Fruit fly (Drosophila melanogaster) whole organism, embryonic: ENCODE measurements around the gene DopEcR.

Source experiments
- Abd-B ChIP-seq: fragments of 200-800 bp; sonication (Bioruptor generic); optimal IDR thresholded peaks from 2 replicates; lab custom pipeline; 2018; ENCODE audit warnings: missing biosample characterization, mild to moderate bottlenecking, missing genetic modification characterization, moderate library complexity
- Antp ChIP-seq: fragments of 200-800 bp; sonication (Bioruptor generic); optimal IDR thresholded peaks from 3 replicates; lab custom pipeline; 2016; ENCODE audit warnings: missing biosample characterization, missing genetic modification characterization
- Atf6 ChIP-seq: fragments of 200-800 bp; sonication (Bioruptor generic); IDR thresholded peaks from 2 replicates; pipeline ENCODE4 v1.3.6; 2022; ENCODE audit warnings: missing biosample characterization, missing genetic modification characterization
- BEAF-32 ChIP-seq: fragments of 200-800 bp; sonication (Bioruptor generic); optimal IDR thresholded peaks from 3 replicates; lab custom pipeline; 2017; ENCODE audit warnings: missing biosample characterization, missing genetic modification characterization, mild to moderate bottlenecking, moderate library complexity, missing genetic modification reagents
- Blimp-1 ChIP-seq: fragments of 200-800 bp; sonication (Bioruptor generic); optimal IDR thresholded peaks from 3 replicates; lab custom pipeline; 2018; ENCODE audit warnings: missing biosample characterization, missing genetic modification characterization, mild to moderate bottlenecking, moderate library complexity, missing genetic modification reagents
- CG10366 ChIP-seq: fragments of 200-800 bp; sonication (Bioruptor generic); IDR thresholded peaks from 2 replicates; pipeline ENCODE4 v1.3.6; 2022; ENCODE audit warnings: missing biosample characterization, missing genetic modification characterization
- CG10654 ChIP-seq: fragments of 200-800 bp; sonication (Bioruptor generic); optimal IDR thresholded peaks from 2 replicates; lab custom pipeline; 2016; ENCODE audit warnings: missing biosample characterization, missing genetic modification characterization
- CG1233 ChIP-seq: fragments of 200-800 bp; sonication (Bioruptor generic); optimal IDR thresholded peaks from 4 replicates; lab custom pipeline; 2018; ENCODE audit warnings: missing biosample characterization, mild to moderate bottlenecking, missing genetic modification characterization
- CG13775 ChIP-seq: fragments of 200-800 bp; sonication (Bioruptor generic); optimal IDR thresholded peaks from 3 replicates; lab custom pipeline; 2017; ENCODE audit warnings: missing biosample characterization, mild to moderate bottlenecking, missing genetic modification characterization
- CG14710 ChIP-seq: fragments of 200-800 bp; sonication (Bioruptor generic); optimal IDR thresholded peaks from 3 replicates; lab custom pipeline; 2019; ENCODE audit warnings: missing biosample characterization, mild to moderate bottlenecking, missing genetic modification characterization, moderate library complexity
- CG15479 ChIP-seq: fragments of 200-800 bp; sonication (Bioruptor generic); optimal IDR thresholded peaks from 3 replicates; lab custom pipeline; 2019; ENCODE audit warnings: missing biosample characterization, mild to moderate bottlenecking, missing genetic modification characterization, moderate library complexity
- CG18599 ChIP-seq: fragments of 200-800 bp; sonication (Bioruptor generic); optimal IDR thresholded peaks from 3 replicates; lab custom pipeline; 2017; ENCODE audit warnings: missing biosample characterization, missing genetic modification characterization, mild to moderate bottlenecking, moderate library complexity, missing genetic modification reagents
- CG2875 ChIP-seq: fragments of 200-800 bp; sonication (Bioruptor generic); optimal IDR thresholded peaks from 2 replicates; lab custom pipeline; 2017; ENCODE audit warnings: missing biosample characterization, mild to moderate bottlenecking, missing genetic modification characterization, missing genetic modification reagents
- CG31365 ChIP-seq: fragments of 200-800 bp; sonication (Bioruptor generic); optimal IDR thresholded peaks from 2 replicates; lab custom pipeline; 2018; ENCODE audit warnings: missing biosample characterization, mild to moderate bottlenecking, missing genetic modification characterization
- CG31388 ChIP-seq: fragments of 200-800 bp; sonication (Bioruptor generic); optimal IDR thresholded peaks from 2 replicates; lab custom pipeline; 2016; ENCODE audit warnings: missing biosample characterization, missing genetic modification characterization
- CG3281 ChIP-seq: fragments of 200-800 bp; sonication (Bioruptor generic); optimal IDR thresholded peaks from 3 replicates; lab custom pipeline; 2017; ENCODE audit warnings: missing biosample characterization, mild to moderate bottlenecking, missing genetic modification characterization
- CG9727 ChIP-seq: fragments of 200-800 bp; sonication (Bioruptor generic); optimal IDR thresholded peaks from 3 replicates; lab custom pipeline; 2017; ENCODE audit warnings: missing biosample characterization, mild to moderate bottlenecking, missing genetic modification characterization
- CG9932 ChIP-seq: fragments of 200-800 bp; sonication (Bioruptor generic); IDR thresholded peaks from 2 replicates; pipeline ENCODE4 v1.3.6; 2022; ENCODE audit warnings: missing biosample characterization, missing genetic modification characterization
- Camta ChIP-seq: fragments of 200-800 bp; sonication (Bioruptor generic); optimal IDR thresholded peaks from 2 replicates; lab custom pipeline; 2016; ENCODE audit warnings: missing biosample characterization, missing genetic modification characterization
- Dll ChIP-seq: fragments of 200-800 bp; sonication (Bioruptor generic); IDR thresholded peaks from 4 replicates; pipeline ENCODE4 v1.3.6; 2022; ENCODE audit warnings: missing biosample characterization, missing genetic modification characterization; ENCODE audit not compliant: partially characterized antibody
- Dref ChIP-seq: fragments of 200-800 bp; sonication (Bioruptor generic); IDR thresholded peaks from 2 replicates; pipeline ENCODE4 v1.3.6; 2022; ENCODE audit warnings: missing biosample characterization, missing genetic modification characterization
- HLH3B ChIP-seq: fragments of 200-800 bp; sonication (Bioruptor generic); IDR thresholded peaks from 2 replicates; pipeline ENCODE4 v1.3.6; 2022; ENCODE audit warnings: missing biosample characterization, missing genetic modification characterization
- Lhr ChIP-seq: fragments of 200-800 bp; sonication (Bioruptor generic); optimal IDR thresholded peaks from 3 replicates; lab custom pipeline; 2017; ENCODE audit warnings: mild to moderate bottlenecking, missing biosample characterization, missing genetic modification reagents, missing genetic modification characterization
- Nf-YC ChIP-seq: fragments of 200-800 bp; optimal IDR thresholded peaks from 3 replicates; lab custom pipeline; 2019; ENCODE audit warnings: missing biosample characterization, mild to moderate bottlenecking, missing genetic modification characterization, moderate library complexity
- Scr ChIP-seq: fragments of 200-800 bp; sonication (Bioruptor generic); IDR thresholded peaks from 2 replicates; pipeline ENCODE4 v1.3.6; 2022; ENCODE audit warnings: missing biosample characterization, missing genetic modification characterization; ENCODE audit not compliant: partially characterized antibody
- Taf1 ChIP-seq: fragments of 200-800 bp; sonication (Bioruptor generic); IDR thresholded peaks from 2 replicates; pipeline ENCODE4 v1.3.6; 2022; ENCODE audit warnings: missing biosample characterization, missing genetic modification characterization
- Xbp1 ChIP-seq: fragments of 200-800 bp; sonication (Bioruptor generic); optimal IDR thresholded peaks from 3 replicates; lab custom pipeline; 2016; ENCODE audit warnings: missing biosample characterization, mild to moderate bottlenecking, missing genetic modification characterization
- ash1 ChIP-seq: fragments of 200-800 bp; sonication (Bioruptor generic); optimal IDR thresholded peaks from 2 replicates; lab custom pipeline; 2018; ENCODE audit warnings: missing biosample characterization, mild to moderate bottlenecking, missing genetic modification characterization
- chif ChIP-seq, 2 experiments: fragments of 200-800 bp; sonication (Bioruptor generic); optimal IDR thresholded peaks; 3 replicates each; lab custom pipeline; 2016; ENCODE audit warnings: missing biosample characterization in 2 of 2, missing genetic modification characterization in 2 of 2
- crp ChIP-seq, 2 experiments: fragments of 200-800 bp; sonication (Bioruptor generic); optimal IDR thresholded peaks; 2 replicates in 1 of 2; 3 replicates in 1 of 2; lab custom pipeline; 2017; ENCODE audit warnings: missing biosample characterization in 2 of 2, missing genetic modification characterization in 2 of 2, mild to moderate bottlenecking in 1 of 2, moderate library complexity in 1 of 2
- cwo ChIP-seq: fragments of 200-800 bp; sonication (Bioruptor generic); optimal IDR thresholded peaks from 3 replicates; lab custom pipeline; 2017; ENCODE audit warnings: missing biosample characterization, missing genetic modification characterization, mild to moderate bottlenecking, moderate library complexity, missing genetic modification reagents
- dmrt11E ChIP-seq: fragments of 200-800 bp; sonication (Bioruptor generic); optimal IDR thresholded peaks from 3 replicates; lab custom pipeline; 2018; ENCODE audit warnings: missing biosample characterization, mild to moderate bottlenecking, missing genetic modification characterization, moderate library complexity
- ewg ChIP-seq: fragments of 200-800 bp; sonication (Bioruptor generic); optimal IDR thresholded peaks from 3 replicates; lab custom pipeline; 2017; ENCODE audit warnings: mild to moderate bottlenecking, missing biosample characterization, missing genetic modification reagents, missing genetic modification characterization
- gem ChIP-seq: fragments of 200-800 bp; sonication (Bioruptor generic); optimal IDR thresholded peaks from 2 replicates; lab custom pipeline; 2019; ENCODE audit warnings: missing biosample characterization, mild to moderate bottlenecking, missing genetic modification characterization, moderate library complexity
- insv ChIP-seq, 2 experiments: fragments of 200-800 bp; sonication (Bioruptor generic); optimal IDR thresholded peaks; 3 replicates each; lab custom pipeline; 2016 to 2018; ENCODE audit warnings: missing biosample characterization in 2 of 2, missing genetic modification characterization in 2 of 2
- jing ChIP-seq: fragments of 200-800 bp; sonication (Bioruptor generic); optimal IDR thresholded peaks from 2 replicates; lab custom pipeline; 2018; ENCODE audit warnings: missing biosample characterization, mild to moderate bottlenecking, missing genetic modification characterization
- kay ChIP-seq: fragments of 200-800 bp; sonication (Bioruptor generic); optimal IDR thresholded peaks from 2 replicates; lab custom pipeline; 2016; ENCODE audit warnings: missing biosample characterization, missing genetic modification characterization
- klu ChIP-seq: fragments of 200-800 bp; sonication (Bioruptor generic); IDR thresholded peaks from 2 replicates; pipeline ENCODE4 v1.3.6; 2022; ENCODE audit warnings: missing biosample characterization, missing genetic modification characterization
- luna ChIP-seq: fragments of 200-800 bp; sonication (Bioruptor generic); optimal IDR thresholded peaks from 2 replicates; lab custom pipeline; 2016; ENCODE audit warnings: missing biosample characterization, missing genetic modification characterization
- nau ChIP-seq: fragments of 200-800 bp; sonication (Bioruptor generic); optimal IDR thresholded peaks from 3 replicates; lab custom pipeline; 2017; ENCODE audit warnings: missing biosample characterization, mild to moderate bottlenecking, missing genetic modification characterization, missing genetic modification reagents
- nerfin-1 ChIP-seq: fragments of 200-800 bp; sonication (Bioruptor generic); optimal IDR thresholded peaks from 3 replicates; lab custom pipeline; 2019; ENCODE audit warnings: missing biosample characterization, mild to moderate bottlenecking, missing genetic modification characterization, moderate library complexity
- phol ChIP-seq: fragments of 200-800 bp; sonication (Bioruptor generic); optimal IDR thresholded peaks from 3 replicates; lab custom pipeline; 2018; ENCODE audit warnings: missing biosample characterization, mild to moderate bottlenecking, missing genetic modification characterization, moderate library complexity
- pita ChIP-seq: fragments of 200-800 bp; sonication (Bioruptor generic); optimal IDR thresholded peaks from 2 replicates; lab custom pipeline; 2017; ENCODE audit warnings: missing biosample characterization, mild to moderate bottlenecking, missing genetic modification characterization
- ranshi ChIP-seq: fragments of 200-800 bp; sonication (Bioruptor generic); IDR thresholded peaks from 2 replicates; pipeline ENCODE4 v1.3.6; 2022; ENCODE audit warnings: missing biosample characterization, missing genetic modification characterization
- ro ChIP-seq: fragments of 200-800 bp; sonication (Bioruptor generic); IDR thresholded peaks from 2 replicates; pipeline ENCODE4 v1.3.6; 2022; ENCODE audit warnings: missing biosample characterization, missing genetic modification characterization
- sd ChIP-seq: fragments of 200-800 bp; sonication (Bioruptor generic); optimal IDR thresholded peaks from 3 replicates; lab custom pipeline; 2018; ENCODE audit warnings: missing biosample characterization, mild to moderate bottlenecking, missing genetic modification characterization, moderate library complexity
- sob ChIP-seq: fragments of 200-800 bp; sonication (Bioruptor generic); IDR thresholded peaks from 2 replicates; pipeline ENCODE4 v1.3.6; 2022; ENCODE audit warnings: missing biosample characterization, missing genetic modification characterization
- tio ChIP-seq: fragments of 200-800 bp; sonication (Bioruptor generic); optimal IDR thresholded peaks from 2 replicates; lab custom pipeline; 2017; ENCODE audit warnings: missing biosample characterization, missing genetic modification characterization, inconsistent platforms
- vfl ChIP-seq: fragments of 200-800 bp; sonication (Bioruptor generic); optimal IDR thresholded peaks from 2 replicates; lab custom pipeline; 2016; ENCODE audit warnings: missing biosample characterization, missing genetic modification characterization
- z ChIP-seq: fragments of 200-800 bp; sonication (Bioruptor generic); IDR thresholded peaks from 3 replicates; pipeline ENCODE4 v1.3.6; 2022; ENCODE audit warnings: missing biosample characterization, missing genetic modification characterization

The DopEcR gene

DNA sequence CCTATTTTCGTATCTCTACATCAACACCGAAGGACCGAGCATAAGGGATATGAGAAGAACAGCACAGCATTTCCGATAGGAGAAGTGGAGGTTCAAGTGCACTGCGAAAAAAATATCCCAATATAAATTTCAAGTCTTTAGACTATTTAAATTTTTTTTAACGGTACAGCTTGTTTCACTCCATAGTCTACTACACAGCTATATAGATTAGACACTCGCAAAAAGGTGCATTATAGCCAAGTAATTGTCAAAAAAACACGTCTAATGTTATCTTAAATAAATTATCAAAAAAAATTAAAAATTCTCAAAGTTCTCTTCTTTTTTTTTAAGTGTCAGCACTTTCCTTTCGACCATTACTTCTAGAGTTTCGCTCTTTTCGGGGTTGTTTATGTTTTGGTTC lies 1.3 kb downstream of the DopEcR start (continued):
- TF ChIP-seq Atf6 (GFP tag; lab: Robert Waterston, UW) (peak; percentile 60; the same call in 1 of the 2 replicates), CG31365 (tag; lab: Kevin White, UChicago) (no peak), Abd-B (peak; percentile 17), ash1 (no peak), ro (GFP tag; lab: Robert Waterston, UW) (no peak), Camta (no peak), klu (GFP tag; lab: Robert Waterston, UW) (0 out of 2 replicates have a peak, but pooled peaks have one; percentile 23), HLH3B (peak; percentile 45; the same call in 1 of the 2 replicates), cwo (GFP tag; lab: Kevin White, UChicago) (peak; percentile 50), CG2875 (no peak), CG10366 (GFP tag; lab: Robert Waterston, UW) (peak; percentile 9; the same call in 1 of the 2 replicates), chif (GFP tag; optimal IDR thresholded peaks at IDR 0.05; lab: Kevin White, UChicago) (peak; percentile 14 to 31), CG14710 (tag; lab: Kevin White, UChicago) (peak; percentile 7), pita (no peak), CG3281 (GFP tag; lab: Kevin White, UChicago) (peak; percentile 65), BEAF-32 (GFP tag; lab: Kevin White, UChicago) (no peak), CG13775 (peak; percentile 48), CG10654 (peak; percentile 11), Blimp-1 (GFP tag; lab: Kevin White, UChicago) (peak; percentile 43), phol (tag; lab: Kevin White, UChicago) (peak; percentile 64), CG9727 (peak; percentile 75), crp (GFP tag; optimal IDR thresholded peaks at IDR 0.05; lab: Kevin White, UChicago) (no peak), ewg (peak; percentile 23), Lhr (GFP tag; lab: Kevin White, UChicago) (no peak), Scr (GFP tag; lab: Robert Waterston, UW) (no peak), Antp (GFP tag; lab: Kevin White, UChicago) (no peak), z (no peak), Taf1 (GFP tag; lab: Robert Waterston, UW) (peak; percentile 38; the same call in 1 of the 2 replicates), ranshi (GFP tag; lab: Robert Waterston, UW) (peak; percentile 44; the same call in 1 of the 2 replicates), CG1233 (GFP tag; lab: Kevin White, UChicago) (no peak), CG9932 (GFP tag; lab: Robert Waterston, UW) (peak; percentile 38), nau (GFP tag; lab: Kevin White, UChicago) (peak; percentile 12), CG15479 (GFP tag; lab: Kevin White, UChicago) (no peak), jing (no peak), gem (tag; lab: Kevin White, UChicago) (peak; percentile 65), sd (tag; lab: Kevin White, UChicago) (peak; percentile 11), dmrt11E (tag; lab: Kevin White, UChicago) (no peak), kay (GFP tag; lab: Kevin White, UChicago) (no peak), CG18599 (GFP tag; lab: Kevin White, UChicago) (peak; percentile 86), vfl (no peak), luna (no peak), Xbp1 (peak; percentile 41), tio (GFP tag; lab: Kevin White, UChicago) (peak; percentile 50), Dll (GFP tag; lab: Robert Waterston, UW) (no peak), Nf-YC (peak; percentile 32), Dref (GFP tag; lab: Robert Waterston, UW) (no peak), sob (GFP tag; lab: Robert Waterston, UW) (peak; percentile 64), insv (GFP tag; optimal IDR thresholded peaks at IDR 0.05; lab: Kevin White, UChicago) (no peak), nerfin-1 (peak; percentile 32), CG31388 (GFP tag; lab: Kevin White, UChicago) (no peak)
